Fruit fly (Drosophila melanogaster) whole organism, wandering third instar larva: Measurements from ENCODE around the gene Pten.

Source experiments
- h ChIP-seq: fragments of 200-800 bp; sonication (Bioruptor generic); optimal IDR thresholded peaks from 3 replicates; lab custom pipeline; 2016; ENCODE audit warnings: missing biosample characterization, mild to moderate bottlenecking, missing genetic modification characterization
- psq ChIP-seq: fragments of 200-800 bp; sonication (Bioruptor generic); optimal IDR thresholded peaks from 3 replicates; lab custom pipeline; 2017; ENCODE audit warnings: missing biosample characterization, mild to moderate bottlenecking, missing genetic modification characterization, moderate library complexity
- rgr ChIP-seq: fragments of 200-800 bp; sonication (Bioruptor generic); optimal IDR thresholded peaks from 3 replicates; lab custom pipeline; 2016; ENCODE audit warnings: missing biosample characterization, mild to moderate bottlenecking, missing genetic modification characterization
- usp ChIP-seq: fragments of >200 bp; optimal IDR thresholded peaks from 2 replicates; lab custom pipeline; 2017; ENCODE audit warnings: missing biosample characterization, missing genetic modification characterization

DNA sequence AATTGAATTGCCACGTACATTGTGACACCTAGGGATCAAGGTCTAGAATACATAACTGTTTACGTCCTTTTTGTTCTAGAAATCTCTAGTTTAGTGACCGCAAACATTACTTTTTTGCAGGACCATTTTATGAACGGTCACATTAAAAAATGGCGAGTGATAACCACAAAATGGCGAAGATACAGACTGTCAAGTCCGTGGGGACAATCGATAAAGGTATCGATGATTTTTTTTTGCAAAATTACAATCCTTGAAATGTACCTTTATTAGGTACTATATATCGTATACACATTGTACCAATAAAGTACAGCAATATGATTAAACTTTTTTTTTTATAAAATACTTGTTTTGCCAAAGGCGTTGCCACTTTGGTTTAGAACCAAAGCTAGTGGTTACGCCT lies 30.4 kb downstream of the Pten start:
- TF ChIP-seq psq (GFP tag; lab: Kevin White, UChicago), result no peak
- no peak for TF ChIP-seq h
- TF ChIP-seq rgr (GFP tag; lab: Kevin White, UChicago), result no peak
- no peak for TF ChIP-seq usp
